Fruit fly (Drosophila melanogaster) whole organism: ENCODE data around the gene osk.
A peak's percentile ranks its signal among the peaks of the same experiment; 100 is the strongest.

Experiments used
- CG8478 ChIP-seq: fragments of >200 bp; optimal IDR thresholded peaks from 2 replicates; lab custom pipeline; 2018; ENCODE audit warnings: inconsistent platforms
- Dll ChIP-seq: fragments of >200 bp; optimal IDR thresholded peaks from 2 replicates; lab custom pipeline; 2017
- EcR ChIP-seq, 2 experiments: fragments of >200 bp; optimal IDR thresholded peaks; 2 replicates each; lab custom pipeline; 2017; ENCODE audit warnings: missing biosample characterization in 2 of 2, missing genetic modification characterization in 2 of 2, missing genetic modification reagents in 2 of 2
- pan ChIP-seq: fragments of >200 bp; optimal IDR thresholded peaks from 2 replicates; lab custom pipeline; 2017
- psq ChIP-seq: fragments of >200 bp; optimal IDR thresholded peaks from 2 replicates; lab custom pipeline; 2017
- usp ChIP-seq: fragments of >200 bp; optimal IDR thresholded peaks from 2 replicates; lab custom pipeline; 2017; ENCODE audit warnings: missing biosample characterization, missing genetic modification characterization, mixed read lengths

osk gene

DNA sequence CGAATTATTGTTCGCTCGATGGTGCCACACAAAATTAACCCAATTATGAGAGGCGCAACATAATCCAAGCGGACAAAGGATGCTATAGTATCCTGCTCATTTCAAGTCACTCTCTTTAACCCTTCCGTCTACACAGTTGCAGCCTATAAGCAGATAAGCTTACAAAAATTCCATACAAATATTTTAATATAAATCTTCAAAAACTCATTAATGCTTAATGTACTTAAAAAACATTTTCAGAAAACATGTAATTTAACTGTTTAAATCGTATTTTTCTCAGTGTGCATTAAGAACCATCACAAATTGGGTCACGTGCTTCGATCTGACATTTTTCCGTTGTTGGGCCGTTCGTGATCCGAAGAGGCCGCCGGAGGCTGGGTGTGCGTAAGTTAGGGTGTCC is 33.9 kb downstream of the osk start:
- TF ChIP-seq CG8478 (no peak), psq (lab: Kevin White, UChicago) (no peak), Dll (lab: Kevin White, UChicago) (no peak), EcR (GFP tag; optimal IDR thresholded peaks at IDR 0.05; lab: Kevin White, UChicago) (no peak)

dm6 chr3R:8969301-8969925 is 34.5 kb downstream of the osk start:
- TF ChIP-seq EcR (GFP tag; optimal IDR thresholded peaks at IDR 0.05; lab: Kevin White, UChicago) (no peak), Dll (lab: Kevin White, UChicago) (peak; percentile 71)

- TF ChIP-seq psq (lab: Kevin White, UChicago) (no peak), usp (no peak), pan (lab: Kevin White, UChicago) (no peak), Dll (lab: Kevin White, UChicago) (no peak), CG8478 (no peak), EcR (GFP tag; optimal IDR thresholded peaks at IDR 0.05; lab: Kevin White, UChicago) (no peak)
These were observed 35.0 kb downstream of the osk start for dm6 chr3R:8969926-8970306.

dm6 chr3R:8970707-8971106 is 35.8 kb downstream of the osk start:
- TF ChIP-seq pan (lab: Kevin White, UChicago): no peak
- TF ChIP-seq psq (lab: Kevin White, UChicago): no peak
- no peak for TF ChIP-seq Dll (lab: Kevin White, UChicago)
- no peak for TF ChIP-seq EcR (GFP tag; optimal IDR thresholded peaks at IDR 0.05; lab: Kevin White, UChicago)
- TF ChIP-seq usp: no peak
- no peak for TF ChIP-seq CG8478

DNA sequence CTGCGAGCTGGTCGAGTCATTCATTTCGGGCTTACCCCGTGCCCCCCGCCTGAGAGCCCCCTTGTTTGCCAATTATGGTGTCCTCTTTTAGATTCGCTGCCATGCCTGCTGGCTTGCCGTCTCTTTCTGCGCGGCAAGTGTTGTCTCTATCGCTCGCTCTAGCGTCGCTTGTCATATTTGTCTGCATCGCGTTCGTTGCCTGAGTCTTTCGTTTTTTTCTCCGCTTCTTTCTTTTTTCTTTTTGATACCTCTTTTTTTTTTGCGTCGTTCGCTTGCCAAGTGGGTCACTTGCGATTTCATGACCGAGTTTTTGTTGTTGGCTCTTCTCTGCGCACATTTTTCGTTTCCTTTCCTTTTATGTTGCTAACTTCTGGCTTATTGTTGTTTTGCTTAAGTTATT is 36.9 kb downstream of the osk start:
- TF ChIP-seq EcR (GFP tag; optimal IDR thresholded peaks at IDR 0.05; lab: Kevin White, UChicago) (no peak), pan (lab: Kevin White, UChicago) (no peak), Dll (lab: Kevin White, UChicago) (peak; percentile 40)

DNA sequence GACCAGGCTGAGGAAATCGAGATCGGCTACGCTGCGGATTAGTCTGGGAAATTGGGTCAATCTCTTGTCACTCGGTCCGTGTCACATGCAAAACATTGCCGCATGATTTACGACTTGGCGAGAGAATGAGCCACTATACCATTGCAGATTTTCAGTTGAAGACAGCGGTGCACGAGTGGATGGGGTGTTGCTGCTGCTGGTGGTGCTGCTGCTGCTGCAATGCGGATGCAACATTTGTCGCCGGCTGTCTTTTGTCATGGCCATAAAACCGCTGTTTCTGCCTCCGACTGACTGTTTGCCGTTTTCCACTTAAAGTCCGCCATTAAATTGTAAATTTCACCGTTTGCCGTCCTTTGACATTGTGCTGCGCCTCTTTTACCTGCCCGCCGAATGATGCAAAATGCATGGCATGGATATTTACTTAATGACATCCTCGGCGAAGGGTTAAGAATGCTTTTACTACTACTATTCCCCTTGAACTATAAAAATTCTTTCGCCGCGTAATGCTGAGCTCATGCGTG is 41.2 kb downstream of the osk start:
- no peak for TF ChIP-seq EcR (GFP tag; optimal IDR thresholded peaks at IDR 0.05; lab: Kevin White, UChicago)
- no peak for TF ChIP-seq psq (lab: Kevin White, UChicago)

DNA sequence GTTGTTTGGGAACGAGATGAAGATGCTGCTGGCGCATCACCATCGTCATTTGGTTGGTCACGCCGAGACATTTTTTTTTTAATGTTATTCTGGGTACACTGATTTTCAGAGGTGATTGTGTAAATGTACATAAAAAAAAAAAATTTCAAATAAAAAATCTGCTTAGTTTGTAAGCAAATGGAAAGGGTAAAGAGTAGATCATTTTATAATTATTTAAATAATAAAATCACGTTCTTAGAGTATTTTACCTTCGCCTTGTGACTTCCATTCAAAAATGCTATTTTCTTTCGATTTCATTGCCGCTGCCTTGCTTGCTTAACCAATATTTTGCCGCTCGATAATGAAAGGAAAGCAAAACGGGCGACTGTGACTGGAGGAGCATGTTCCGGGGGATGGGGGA is 43.8 kb downstream of the osk start:
- TF ChIP-seq psq (lab: Kevin White, UChicago) (no peak), usp (no peak), Dll (lab: Kevin White, UChicago) (no peak), CG8478 (no peak), EcR (GFP tag; optimal IDR thresholded peaks at IDR 0.05; lab: Kevin White, UChicago) (no peak), pan (lab: Kevin White, UChicago) (no peak)

dm6 chr3R:8979850-8980775 is 45.2 kb downstream of the osk start:
- no peak for TF ChIP-seq Dll (lab: Kevin White, UChicago)
- no peak for TF ChIP-seq EcR (GFP tag; optimal IDR thresholded peaks at IDR 0.05; lab: Kevin White, UChicago)
- no peak for TF ChIP-seq psq (lab: Kevin White, UChicago)
- no peak for TF ChIP-seq usp
- TF ChIP-seq pan (lab: Kevin White, UChicago): no peak

DNA sequence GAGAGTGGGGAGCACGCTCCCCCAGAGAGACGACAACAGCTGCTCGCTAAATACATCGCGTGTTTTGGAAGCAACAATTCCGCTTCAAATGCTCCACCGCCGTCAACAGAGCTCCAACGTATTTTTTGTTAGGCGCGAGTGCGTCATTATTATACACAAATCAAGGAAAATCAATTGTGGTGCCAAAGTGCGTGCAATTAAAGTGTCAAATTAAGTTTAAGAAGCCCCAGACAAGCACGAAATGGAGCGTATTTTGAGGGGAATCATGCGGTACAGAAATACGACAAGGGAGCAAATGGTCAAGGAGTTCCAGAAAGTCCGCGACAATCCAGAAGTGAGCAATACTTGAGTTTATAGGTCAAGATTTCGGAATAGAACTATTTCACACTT is 45.8 kb downstream of the osk start, which contains the start of gene CAHbeta:
Gene CAHbeta, plus strand, starts transcription at position 85 of the 390 bp plus-strand sequence.
- no peak for TF ChIP-seq usp
- no peak for TF ChIP-seq EcR (GFP tag; optimal IDR thresholded peaks at IDR 0.05; lab: Kevin White, UChicago)
- TF ChIP-seq CG8478: no peak
- no peak for TF ChIP-seq Dll (lab: Kevin White, UChicago)
- no peak for TF ChIP-seq pan (lab: Kevin White, UChicago)
- no peak for TF ChIP-seq psq (lab: Kevin White, UChicago)

- no peak for TF ChIP-seq psq (lab: Kevin White, UChicago)
These were observed 46.5 kb downstream of the osk start for dm6 chr3R:8981209-8981996.

DNA sequence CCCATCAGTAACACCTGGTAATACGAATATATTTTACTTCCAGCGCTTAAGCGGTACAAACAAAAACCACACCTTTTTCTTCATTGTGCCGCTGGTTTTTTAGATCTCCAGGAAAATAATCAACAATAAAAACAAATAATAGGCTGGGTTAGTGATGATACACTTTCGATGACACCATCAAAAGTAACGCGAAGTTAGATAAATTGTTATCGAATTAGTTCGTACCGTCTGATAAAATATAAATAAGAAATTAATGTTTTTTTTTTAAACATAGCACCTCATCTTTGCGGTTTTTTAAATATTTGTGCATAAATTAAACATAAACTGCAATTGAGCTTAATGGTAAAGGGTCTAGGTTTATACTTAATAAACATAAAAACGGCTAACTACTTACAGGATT is 49.2 kb downstream of the osk start, which contains the start of gene RagA-B:
Gene RagA-B, minus strand, starts transcription at position 175 of the 400 bp plus-strand sequence.
- no peak for TF ChIP-seq psq (lab: Kevin White, UChicago)
- TF ChIP-seq pan (lab: Kevin White, UChicago): no peak
- TF ChIP-seq CG8478: no peak
- TF ChIP-seq EcR (GFP tag; optimal IDR thresholded peaks at IDR 0.05; lab: Kevin White, UChicago): no peak
- no peak for TF ChIP-seq Dll (lab: Kevin White, UChicago)
- TF ChIP-seq usp: no peak

DNA sequence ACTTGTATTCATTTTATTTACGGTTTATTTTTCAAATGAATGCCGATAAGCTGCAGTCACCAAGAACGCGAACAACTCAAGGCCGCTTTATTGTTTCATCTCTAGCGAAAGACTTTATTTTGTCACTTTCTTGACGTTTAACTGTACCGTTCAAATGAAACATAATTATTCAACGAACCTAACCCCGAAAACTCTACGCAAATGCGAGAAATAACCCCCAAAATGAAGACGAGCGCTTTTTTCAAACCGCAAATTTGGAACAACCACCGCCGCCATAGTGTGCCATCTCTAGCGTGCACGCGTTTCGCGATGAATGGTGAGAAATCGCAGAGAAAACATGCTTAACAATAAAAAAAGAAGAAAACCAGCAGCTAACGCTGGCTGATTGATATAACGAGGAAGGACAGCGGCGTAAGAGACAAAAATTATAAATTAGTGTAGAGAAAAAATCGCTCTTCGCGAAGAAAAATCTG is 49.7 kb downstream of the osk start, which contains the start of gene CG11970:
Gene CG11970, plus strand, starts transcription at position 117 of the 473 bp plus-strand sequence.
- TF ChIP-seq EcR (GFP tag; optimal IDR thresholded peaks at IDR 0.05; lab: Kevin White, UChicago) (no peak), pan (lab: Kevin White, UChicago) (no peak), CG8478 (no peak), Dll (lab: Kevin White, UChicago) (no peak), usp (no peak), psq (lab: Kevin White, UChicago) (no peak)
